Worm (Caenorhabditis elegans): ENCODE results near the gene arrd-25.

Gene arrd-25

ce11 chrX:14056527-14056926 is 22.9 kb downstream of the arrd-25 start:
- TF ChIP-seq pha-4 (tag; optimal IDR thresholded peaks at IDR 0.05) (no peak), hlh-1 (tag; optimal IDR thresholded peaks at IDR 0.05) (peak; percentile 14), unc-62 (GFP tag; optimal IDR thresholded peaks at IDR 0.05) (peak; percentile 89)

- TF ChIP-seq ceh-83 (GFP tag; optimal IDR thresholded peaks at IDR 0.05) = no peak
- no peak for TF ChIP-seq lsy-2 (tag; optimal IDR thresholded peaks at IDR 0.05)
- no peak for TF ChIP-seq flh-1 (GFP tag; optimal IDR thresholded peaks at IDR 0.05)
- no peak for TF ChIP-seq drap-1 (GFP tag; optimal IDR thresholded peaks at IDR 0.05)
- TF ChIP-seq cnd-1 (tag; optimal IDR thresholded peaks at IDR 0.05) = no peak
- TF ChIP-seq snpc-4 (tag; optimal IDR thresholded peaks at IDR 0.05) = no peak
- no peak for TF ChIP-seq ces-1 (GFP tag; optimal IDR thresholded peaks at IDR 0.05)
- no peak for TF ChIP-seq bed-3 (GFP tag; optimal IDR thresholded peaks at IDR 0.05)
- TF ChIP-seq sem-2 (GFP tag; optimal IDR thresholded peaks at IDR 0.05) = no peak
- no peak for TF ChIP-seq elt-1 (tag; optimal IDR thresholded peaks at IDR 0.05; ENCODE audit: borderline replicate concordance, insufficient read depth)
- no peak for TF ChIP-seq pha-4 (tag; optimal IDR thresholded peaks at IDR 0.05)
- no peak for TF ChIP-seq blmp-1 (tag; optimal IDR thresholded peaks at IDR 0.05)
- no peak for TF ChIP-seq ham-2 (GFP tag; optimal IDR thresholded peaks at IDR 0.05)
- TF ChIP-seq sptf-1 (tag; optimal IDR thresholded peaks at IDR 0.05) = no peak
- TF ChIP-seq nhr-76 (tag; optimal IDR thresholded peaks at IDR 0.05) = no peak
Measured at ce11 chrX:14062771-14063170, 29.2 kb downstream of the arrd-25 start.

- TF ChIP-seq blmp-1 (tag; optimal IDR thresholded peaks at IDR 0.05) = no peak
- TF ChIP-seq zip-8 (tag; optimal IDR thresholded peaks at IDR 0.05) = peak; percentile 57
- peak; percentile 96 for TF ChIP-seq M03D4.4 (tag; optimal IDR thresholded peaks at IDR 0.05)
- peak; percentile 94 for TF ChIP-seq cnd-1 (tag; optimal IDR thresholded peaks at IDR 0.05)
- TF ChIP-seq nhr-237 (tag; optimal IDR thresholded peaks at IDR 0.05) = peak; percentile 81
- TF ChIP-seq mep-1 (tag; optimal IDR thresholded peaks at IDR 0.05) = peak; percentile 82
- peak; percentile 97 for TF ChIP-seq ceh-83 (GFP tag; optimal IDR thresholded peaks at IDR 0.05)
- peak; percentile 86 for TF ChIP-seq pha-4 (tag; optimal IDR thresholded peaks at IDR 0.05)
- peak; percentile 80 for TF ChIP-seq flh-1 (GFP tag; optimal IDR thresholded peaks at IDR 0.05)
- TF ChIP-seq lin-13 (tag; optimal IDR thresholded peaks at IDR 0.05) = peak; percentile 61
- peak; percentile 67 for TF ChIP-seq ces-1 (GFP tag; optimal IDR thresholded peaks at IDR 0.05)
- TF ChIP-seq ham-2 (GFP tag; optimal IDR thresholded peaks at IDR 0.05) = peak; percentile 87
- peak; percentile 92 for TF ChIP-seq unc-62 (GFP tag; optimal IDR thresholded peaks at IDR 0.05)
- TF ChIP-seq nhr-12 (tag; optimal IDR thresholded peaks at IDR 0.05) = no peak
- TF ChIP-seq drap-1 (GFP tag; optimal IDR thresholded peaks at IDR 0.05) = peak; percentile 93
- TF ChIP-seq hlh-1 (tag; optimal IDR thresholded peaks at IDR 0.05) = peak; percentile 74
- TF ChIP-seq sptf-1 (tag; optimal IDR thresholded peaks at IDR 0.05) = peak; percentile 98
- TF ChIP-seq unc-120 (tag; optimal IDR thresholded peaks at IDR 0.05; ENCODE audit: poor library complexity, severe bottlenecking) = peak; percentile 97
- TF ChIP-seq tbx-8 (GFP tag; optimal IDR thresholded peaks at IDR 0.05) = peak; percentile 95
- peak; percentile 43 for TF ChIP-seq lsy-2 (tag; optimal IDR thresholded peaks at IDR 0.05)
- peak; percentile 34 for TF ChIP-seq mab-5 (tag; optimal IDR thresholded peaks at IDR 0.05)
- no peak for TF ChIP-seq snpc-4 (tag; optimal IDR thresholded peaks at IDR 0.05)
- TF ChIP-seq sem-2 (GFP tag; optimal IDR thresholded peaks at IDR 0.05) = peak; percentile 89
- no peak for TF ChIP-seq nhr-2 (tag; optimal IDR thresholded peaks at IDR 0.05)
- TF ChIP-seq lin-32 (GFP tag; optimal IDR thresholded peaks at IDR 0.05) = peak; percentile 89
- peak; percentile 37 for TF ChIP-seq unc-39 (tag; optimal IDR thresholded peaks at IDR 0.05)
- TF ChIP-seq bed-3 (GFP tag; optimal IDR thresholded peaks at IDR 0.05) = peak; percentile 89
- peak; percentile 64 for TF ChIP-seq nhr-28 (tag; optimal IDR thresholded peaks at IDR 0.05)
- peak; percentile 91 for TF ChIP-seq ceh-43 (GFP tag; optimal IDR thresholded peaks at IDR 0.05)
- no peak for TF ChIP-seq elt-1 (tag; optimal IDR thresholded peaks at IDR 0.05; ENCODE audit: borderline replicate concordance, insufficient read depth)
- TF ChIP-seq mls-2 (tag; optimal IDR thresholded peaks at IDR 0.05) = peak; percentile 98
- peak; percentile 61 for TF ChIP-seq ceh-39 (tag; optimal IDR thresholded peaks at IDR 0.05)
- TF ChIP-seq nhr-76 (tag; optimal IDR thresholded peaks at IDR 0.05) = no peak
- TF ChIP-seq ztf-11 (tag; optimal IDR thresholded peaks at IDR 0.05) = peak; percentile 58
- TF ChIP-seq elt-3 (tag; optimal IDR thresholded peaks at IDR 0.05) = peak; percentile 56
Measured at ce11 chrX:14063830-14064229, 30.2 kb downstream of the arrd-25 start.

ce11 chrX:14067641-14068040 is 34.0 kb downstream of the arrd-25 start, which contains the start of gene lgc-21:
lgc-21 (minus strand) TSS chrX:14067984.
- TF ChIP-seq mls-2 (tag; optimal IDR thresholded peaks at IDR 0.05) (no peak), mep-1 (tag; optimal IDR thresholded peaks at IDR 0.05) (no peak), M03D4.4 (tag; optimal IDR thresholded peaks at IDR 0.05) (no peak), nhr-76 (tag; optimal IDR thresholded peaks at IDR 0.05) (no peak), sptf-1 (tag; optimal IDR thresholded peaks at IDR 0.05) (no peak), ceh-39 (tag; optimal IDR thresholded peaks at IDR 0.05) (no peak)

Measured in whole organism, mixed stage, embryonic.